Fruit fly (Drosophila melanogaster) ovary, adult (tissue): Measurements from ENCODE around the gene Efa6.
A peak's percentile ranks its signal among the peaks of the same experiment; 100 is the strongest.

Source experiments
- CG17801 ChIP-seq: fragments of 200-800 bp; optimal IDR thresholded peaks from 2 replicates; lab custom pipeline; 2019; ENCODE audit warnings: missing biosample characterization, mild to moderate bottlenecking, missing genetic modification characterization, moderate library complexity; ENCODE audit not compliant: partially characterized antibody

The Efa6 gene

dm6 chr3R:22634549-22635410, 47.2 kb downstream of the Efa6 start:
- no peak for TF ChIP-seq CG17801 (GFP tag; lab: Kevin White, UChicago)

dm6 chr3R:22635684-22636566, 48.4 kb downstream of the Efa6 start:
- peak; percentile 75 for TF ChIP-seq CG17801 (GFP tag; lab: Kevin White, UChicago)

DNA sequence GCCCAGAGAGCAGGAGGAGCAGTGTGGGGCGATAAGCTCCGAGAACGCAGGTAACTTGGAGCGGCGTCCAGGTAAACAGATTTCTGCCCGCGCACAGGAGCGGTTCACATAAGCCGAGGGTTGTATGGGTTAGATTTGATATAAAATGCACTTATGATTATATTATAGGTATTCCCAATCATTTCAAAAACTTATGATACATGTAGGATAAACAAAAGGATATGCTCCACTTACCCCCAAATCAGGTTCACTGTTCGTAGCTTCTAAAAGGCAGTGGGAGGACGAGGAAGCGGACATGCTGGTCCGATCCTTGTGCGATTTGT, 49.0 kb downstream of the Efa6 start:
- no peak for TF ChIP-seq CG17801 (GFP tag; lab: Kevin White, UChicago)

DNA sequence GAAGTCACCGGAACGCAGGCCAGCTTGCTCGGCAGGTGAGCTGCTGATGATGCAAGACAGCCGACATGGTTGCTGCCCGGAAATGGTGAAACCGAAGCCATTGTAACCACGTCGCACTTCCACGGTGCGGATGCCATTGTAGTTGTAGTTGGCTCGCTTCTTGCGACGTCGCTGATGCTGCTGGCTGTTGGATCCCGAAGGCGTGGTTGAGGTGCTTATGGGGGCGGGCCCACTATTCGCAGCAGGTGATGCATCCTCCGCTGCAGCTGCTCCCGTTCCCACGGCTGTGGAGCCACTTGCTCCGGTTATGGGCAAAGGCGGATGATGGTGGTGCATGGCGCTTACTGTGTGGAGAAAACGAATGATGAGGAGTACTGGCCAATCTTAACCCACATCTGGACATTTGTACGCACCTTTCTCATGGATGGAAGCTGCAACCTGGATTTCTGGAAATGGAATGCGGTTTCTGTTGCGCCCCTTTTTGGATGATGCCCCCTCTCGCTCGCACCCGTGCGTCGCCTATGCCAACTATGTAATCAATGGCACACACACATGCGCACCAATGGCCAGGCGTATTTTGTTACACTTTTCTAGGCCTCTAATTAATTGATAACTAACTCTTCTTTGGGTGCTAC, 51.2 kb downstream of the Efa6 start:
- TF ChIP-seq CG17801 (GFP tag; lab: Kevin White, UChicago): no peak

DNA sequence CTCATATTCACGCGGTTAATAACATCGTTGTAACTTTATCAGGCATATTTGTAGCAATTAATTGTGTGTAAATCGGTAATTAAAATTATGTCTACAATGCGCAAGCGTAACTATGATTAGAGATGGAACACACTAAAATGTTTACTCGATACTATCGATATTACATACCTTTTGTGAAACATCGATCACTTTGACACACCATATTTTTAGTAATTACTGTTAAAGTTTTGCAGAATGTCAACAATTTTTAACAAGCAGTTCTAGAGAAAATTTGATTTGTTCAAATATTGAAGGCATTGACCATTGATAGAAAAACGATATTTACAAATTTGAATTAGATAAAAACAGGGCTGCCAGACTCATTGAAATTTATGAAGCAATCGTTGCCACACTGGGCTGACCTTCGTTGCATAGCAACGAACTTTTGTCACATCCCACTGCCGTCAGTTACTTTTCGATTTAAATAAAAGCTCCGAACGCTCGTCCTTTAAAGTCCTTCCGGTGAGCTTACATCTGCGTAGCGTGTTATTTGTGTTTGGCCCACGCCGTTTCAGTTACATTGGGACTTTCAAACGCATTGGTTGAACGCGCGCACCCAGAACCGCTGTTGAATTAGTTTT, 51.8 kb downstream of the Efa6 start, which contains the start of the genes loco and wake:
Gene loco (minus strand): TSS at position 149 of the 620 bp plus-strand sequence.
Gene wake (plus strand): TSS at position 570 of the 620 bp plus-strand sequence.
- TF ChIP-seq CG17801 (GFP tag; lab: Kevin White, UChicago): no peak

- TF ChIP-seq CG17801 (GFP tag; lab: Kevin White, UChicago): no peak
Measured at dm6 chr3R:22649859-22650258, 62.3 kb downstream of the Efa6 start.
